Worm (Caenorhabditis elegans) whole organism, midembryonic: Measurements from ENCODE around the gene B0310.2.

Experiments
- flt-1 ChIP-seq: fragments of 200-800 bp; sonication (Bioruptor generic); IDR thresholded peaks from 2 replicates; pipeline ENCODE4 v1.3.6; 2022; ENCODE audit warnings: missing genetic modification characterization, missing compliant biosample characterization
- ref-1 ChIP-seq: fragments of 200-800 bp; sonication (Bioruptor generic); conservative IDR thresholded peaks from 2 replicates; pipeline ENCODE4 v1.3.6; 2022; ENCODE audit warnings: missing genetic modification reagents, missing genetic modification characterization, missing compliant biosample characterization

DNA sequence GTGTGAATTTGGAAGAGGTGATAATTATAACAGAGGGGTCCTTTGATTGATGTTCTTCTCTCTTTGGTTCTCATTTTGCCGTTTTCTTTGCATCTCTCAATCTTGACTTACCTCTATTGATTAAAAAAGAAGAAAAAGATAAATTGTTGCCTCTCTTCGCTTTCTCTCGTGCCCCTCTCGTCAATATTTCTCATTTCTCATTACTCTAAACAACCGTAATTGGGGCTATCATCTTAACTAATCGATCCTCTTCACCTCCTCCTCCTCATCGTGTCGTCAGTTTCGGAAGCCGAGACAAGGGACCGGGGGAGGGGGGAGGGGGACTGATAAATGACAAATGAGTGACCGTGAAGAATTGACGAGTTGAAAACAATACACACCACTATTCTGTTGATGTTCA, 8.1 kb downstream of the B0310.2 start:
- TF ChIP-seq flt-1 (GFP tag; lab: Robert Waterston, UW) (no peak), ref-1 (no peak)
